Worm (Caenorhabditis elegans): ENCODE measurements around the gene F08G2.8.

- TF ChIP-seq ets-7 (tag; optimal IDR thresholded peaks at IDR 0.05) (no peak), ceh-36 (tag; optimal IDR thresholded peaks at IDR 0.05) (no peak), flt-1 (GFP tag; IDR thresholded peaks at IDR 0.05) (no peak), aly-1 (tag; optimal IDR thresholded peaks at IDR 0.05) (no peak), ama-1 (optimal IDR thresholded peaks at IDR 0.05) (no peak), tra-4 (tag; optimal IDR thresholded peaks at IDR 0.05) (no peak), hnd-1 (tag; optimal IDR thresholded peaks at IDR 0.05) (no peak), B0310.2 (tag; optimal IDR thresholded peaks at IDR 0.05) (no peak), ceh-13 (GFP tag; optimal IDR thresholded peaks at IDR 0.05) (no peak), tbx-37 (GFP tag; conservative IDR thresholded peaks at IDR 0.05) (no peak), tbx-11 (GFP tag; IDR thresholded peaks at IDR 0.05) (no peak), scrt-1 (GFP tag; IDR thresholded peaks at IDR 0.05) (no peak)
These were observed 44.2 kb downstream of the F08G2.8 start for ce11 chrII:13896279-13896774.
